Worm (Caenorhabditis elegans): ENCODE results near the gene his-69.

The his-69 gene

DNA sequence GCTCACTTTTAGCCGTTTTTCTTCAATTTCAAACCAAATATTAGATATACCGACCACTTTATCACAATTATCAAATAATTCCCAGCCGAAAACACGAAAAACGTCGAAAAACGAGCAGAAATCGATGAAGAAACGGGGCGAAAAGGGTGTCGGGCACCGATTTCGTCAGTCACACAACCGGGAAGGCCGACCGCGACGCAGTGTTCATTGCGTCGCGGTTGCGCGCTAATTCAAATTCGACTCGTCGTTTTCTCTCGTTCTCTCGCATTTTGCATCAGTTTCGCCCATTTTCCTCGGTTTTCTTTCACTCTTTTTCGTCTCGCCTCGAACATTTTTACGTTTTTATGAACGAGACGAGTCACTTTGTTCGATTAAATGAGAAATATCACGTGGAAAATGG is 29.0 kb upstream of the his-69 start (continued):
- TF ChIP-seq lin-13 (GFP tag; optimal IDR thresholded peaks at IDR 0.05) = peak; percentile 84
- TF ChIP-seq mep-1 (tag; optimal IDR thresholded peaks at IDR 0.05) = peak; percentile 79
- TF ChIP-seq nhr-28 (tag; optimal IDR thresholded peaks at IDR 0.05) = no peak
- TF ChIP-seq snpc-4 (tag; optimal IDR thresholded peaks at IDR 0.05) = peak; percentile 72
- TF ChIP-seq nhr-20 (tag; optimal IDR thresholded peaks at IDR 0.05) = peak; percentile 60

DNA sequence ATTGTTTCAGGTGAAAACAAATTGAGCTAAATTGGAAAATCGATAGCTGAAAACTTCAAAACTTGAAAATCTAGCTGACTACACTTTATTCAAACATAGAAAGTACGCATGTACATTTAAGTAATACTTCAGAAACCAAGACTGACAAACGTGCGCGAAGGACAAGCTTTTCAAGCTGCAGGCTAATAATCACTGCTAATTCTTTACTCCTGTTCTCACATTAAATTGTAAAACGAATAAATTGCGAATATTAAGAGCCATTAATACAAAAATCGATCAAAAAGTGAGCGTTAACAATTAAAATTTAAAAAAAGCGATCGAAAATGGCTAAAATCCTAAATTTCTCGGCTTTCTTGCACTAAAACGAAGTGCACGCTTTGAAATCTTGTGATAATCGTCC is 28.5 kb upstream of the his-69 start:
- TF ChIP-seq nhr-77 (tag; optimal IDR thresholded peaks at IDR 0.05) (no peak), F16B12.6 (tag; optimal IDR thresholded peaks at IDR 0.05) (no peak), snpc-4 (tag; optimal IDR thresholded peaks at IDR 0.05) (no peak), alr-1 (tag; optimal IDR thresholded peaks at IDR 0.05; ENCODE audit: borderline replicate concordance) (no peak), lin-35 (GFP tag; optimal IDR thresholded peaks at IDR 0.05) (no peak), unc-98 (GFP tag; IDR thresholded peaks at IDR 0.05) (no peak), sox-4 (tag; optimal IDR thresholded peaks at IDR 0.05) (no peak), nhr-20 (tag; optimal IDR thresholded peaks at IDR 0.05) (no peak), aly-2 (tag; optimal IDR thresholded peaks at IDR 0.05) (no peak), blmp-1 (tag; optimal IDR thresholded peaks at IDR 0.05) (no peak), ceh-63 (GFP tag; optimal IDR thresholded peaks at IDR 0.05) (no peak), fkh-8 (tag; optimal IDR thresholded peaks at IDR 0.05) (no peak)

- TF ChIP-seq nhr-47 (tag; optimal IDR thresholded peaks at IDR 0.05) (no peak), ztf-11 (tag; optimal IDR thresholded peaks at IDR 0.05) (no peak), skn-1 (tag; optimal IDR thresholded peaks at IDR 0.05) (no peak), egl-27 (tag; optimal IDR thresholded peaks at IDR 0.05) (no peak), Y116A8C.19 (tag; optimal IDR thresholded peaks at IDR 0.05; ENCODE audit: borderline replicate concordance) (no peak), nhr-71 (tag; optimal IDR thresholded peaks at IDR 0.05) (no peak), unc-130 (tag; optimal IDR thresholded peaks at IDR 0.05) (no peak), lin-35 (GFP tag; optimal IDR thresholded peaks at IDR 0.05) (no peak), sptf-1 (tag; optimal IDR thresholded peaks at IDR 0.05) (no peak), lin-39 (tag; optimal IDR thresholded peaks at IDR 0.05) (no peak)
Measured at ce11 chrIII:4086536-4086935, 28.0 kb upstream of the his-69 start, which contains the start of gene kin-19. TSS of gene kin-19 (minus strand) at chrIII:4086636.

- TF ChIP-seq nhr-77 (tag; optimal IDR thresholded peaks at IDR 0.05) = no peak
- no peak for TF ChIP-seq sptf-1 (tag; optimal IDR thresholded peaks at IDR 0.05)
- peak; percentile 25 for TF ChIP-seq fkh-8 (tag; optimal IDR thresholded peaks at IDR 0.05)
Measured at ce11 chrIII:4085657-4086056, 27.1 kb upstream of the his-69 start.

DNA sequence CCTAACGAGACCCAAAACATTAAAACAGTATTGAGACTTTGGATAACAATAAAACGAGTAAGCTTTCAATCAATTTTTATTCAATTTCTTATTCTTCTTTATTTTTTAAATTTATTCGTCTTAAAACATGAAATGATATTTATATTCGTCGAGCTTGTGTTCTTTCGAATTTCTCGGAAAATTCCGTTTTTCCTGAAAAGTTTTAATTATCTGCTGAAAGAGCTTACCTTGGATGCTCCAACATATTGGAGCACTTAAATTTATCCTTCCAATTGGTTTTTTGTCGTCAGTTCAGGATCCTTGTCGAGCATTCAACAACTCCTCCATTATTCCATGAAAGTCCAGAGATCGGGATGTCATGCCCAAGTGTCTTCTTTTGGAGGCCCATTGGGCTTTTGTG is 24.9 kb upstream of the his-69 start:
- no peak for TF ChIP-seq efl-1 (optimal IDR thresholded peaks at IDR 0.05)
- peak in 1 of 2 experiments; percentile 68 for TF ChIP-seq efl-1 (GFP tag; optimal IDR thresholded peaks at IDR 0.05 in 1 of 2)
- TF ChIP-seq snu-23 (GFP tag; optimal IDR thresholded peaks at IDR 0.05) = no peak

ce11 chrIII:4070239-4070638 is 11.7 kb upstream of the his-69 start:
- TF ChIP-seq unc-130 (tag; optimal IDR thresholded peaks at IDR 0.05) = no peak
- no peak for TF ChIP-seq ceh-63 (GFP tag; optimal IDR thresholded peaks at IDR 0.05)
- peak; percentile 79 for TF ChIP-seq lin-14 (GFP tag; optimal IDR thresholded peaks at IDR 0.05)
- TF ChIP-seq tbx-2 (tag; optimal IDR thresholded peaks at IDR 0.05) = peak; percentile 31
- no peak for TF ChIP-seq blmp-1 (tag; optimal IDR thresholded peaks at IDR 0.05)

DNA sequence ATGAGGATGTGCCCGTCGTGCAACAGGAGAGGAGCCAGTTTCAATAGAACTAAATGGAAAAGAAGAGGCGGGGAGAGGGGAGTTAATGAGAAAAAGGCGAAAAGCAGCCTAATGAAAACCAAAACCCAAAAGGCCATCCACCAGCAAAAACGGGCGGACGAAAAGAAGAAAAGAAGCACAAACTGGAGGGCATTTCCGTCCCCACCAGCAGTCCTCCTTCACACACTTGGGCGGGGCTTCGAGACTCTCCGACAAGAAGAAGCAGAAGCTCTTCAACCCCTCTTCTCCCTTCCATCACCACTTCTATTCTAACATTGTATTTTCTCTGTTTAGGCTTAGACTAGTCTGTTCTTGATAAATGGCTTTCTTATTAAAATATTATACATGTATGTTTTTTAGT is 9.6 kb upstream of the his-69 start:
- TF ChIP-seq ceh-82 (tag; optimal IDR thresholded peaks at IDR 0.05) = no peak
- TF ChIP-seq lin-14 (GFP tag; optimal IDR thresholded peaks at IDR 0.05) = peak; percentile 49
- no peak for TF ChIP-seq C04F5.9 (tag; optimal IDR thresholded peaks at IDR 0.05)
